4 fruit fly cellular contexts compared by ENCODE assay signal in the genomic region with DNA sequence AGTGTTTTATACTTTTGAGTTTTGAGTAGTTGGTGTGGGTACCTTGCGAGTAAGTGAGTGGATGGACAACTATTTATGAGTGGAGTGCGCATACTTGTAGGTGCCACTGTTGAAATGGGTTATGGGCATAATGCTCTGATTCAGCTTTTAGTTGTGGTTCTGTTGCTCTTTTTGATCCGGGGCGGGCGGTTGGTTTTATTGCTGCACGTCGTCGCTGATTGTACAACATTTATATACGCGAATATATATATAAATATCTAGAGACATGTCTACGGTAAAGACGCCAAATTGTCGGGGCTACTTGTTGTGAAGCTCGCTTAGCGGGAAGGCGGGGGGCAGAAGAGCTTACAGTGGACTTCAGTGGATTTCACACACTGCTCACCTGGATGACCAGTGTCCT.
TF ChIP-seq lines count a peak whose summit lies in the region.

No protein-coding gene starts in this region.

- no peak for TF ChIP-seq CTCF in whole organism, embryonic (GFP tag; optimal IDR thresholded peaks at IDR 0.05; lab: Kevin White, UChicago)

TF ChIP-seq in whole organism, adult, 20 proteins besides CTCF, POLR2A, EP300 and RAD21:
- TF ChIP-seq CG11617 (GFP tag; optimal IDR thresholded peaks at IDR 0.05; lab: Kevin White, UChicago) (no peak), tj (GFP tag; optimal IDR thresholded peaks at IDR 0.05; lab: Kevin White, UChicago) (peak; percentile 58), bab1 (GFP tag; optimal IDR thresholded peaks at IDR 0.05; lab: Kevin White, UChicago) (no peak), pad (GFP tag; optimal IDR thresholded peaks at IDR 0.05; lab: Kevin White, UChicago) (no peak)
TF ChIP-seq in whole organism, adult: peak in this region for 1.

TF ChIP-seq in whole organism, embryonic, 481 proteins besides CTCF, POLR2A, EP300 and RAD21:
- TF ChIP-seq gsb (GFP tag; IDR thresholded peaks at IDR 0.05; lab: Robert Waterston, UW): 0 out of 2 replicates have a peak, but pooled peaks have one; percentile 26
- no peak for TF ChIP-seq tgo (GFP tag; IDR thresholded peaks at IDR 0.05; lab: Robert Waterston, UW)
- no peak for TF ChIP-seq unpg (GFP tag; optimal IDR thresholded peaks at IDR 0.05; lab: Kevin White, UChicago)
- 0 out of 2 replicates have a peak, but pooled peaks have one; percentile 13 for TF ChIP-seq seq (GFP tag; IDR thresholded peaks at IDR 0.05; lab: Robert Waterston, UW)
- TF ChIP-seq Asciz (GFP tag; optimal IDR thresholded peaks at IDR 0.05; lab: Kevin White, UChicago): no peak
- TF ChIP-seq sob (GFP tag; IDR thresholded peaks at IDR 0.05; lab: Robert Waterston, UW): no peak
- no peak for TF ChIP-seq fd3F (GFP tag; optimal IDR thresholded peaks at IDR 0.05; lab: Kevin White, UChicago)
- no peak for TF ChIP-seq CG17359 (tag; optimal IDR thresholded peaks at IDR 0.05; lab: Kevin White, UChicago)
- TF ChIP-seq zen2 (GFP tag; IDR thresholded peaks at IDR 0.05; lab: Robert Waterston, UW; ENCODE audit: partially characterized antibody): no peak
- peak; percentile 18 for TF ChIP-seq nom (GFP tag; optimal IDR thresholded peaks at IDR 0.05; lab: Kevin White, UChicago)
- TF ChIP-seq CG16863 (GFP tag; optimal IDR thresholded peaks at IDR 0.05; lab: Kevin White, UChicago): no peak
- TF ChIP-seq CG34422 (GFP tag; IDR thresholded peaks at IDR 0.05; lab: Robert Waterston, UW): no peak
- TF ChIP-seq Ets65A (GFP tag; lab: Kevin White, UChicago): peak; percentile 28
- no peak for TF ChIP-seq usp (GFP tag; optimal IDR thresholded peaks at IDR 0.05; lab: Kevin White, UChicago)
- peak; percentile 33 for TF ChIP-seq Med (GFP tag; lab: Kevin White, UChicago)
- no peak for TF ChIP-seq dysf (GFP tag; IDR thresholded peaks at IDR 0.05; lab: Robert Waterston, UW)
- TF ChIP-seq CG9437 (GFP tag; optimal IDR thresholded peaks at IDR 0.05; lab: Kevin White, UChicago): no peak
- peak; percentile 74 for TF ChIP-seq CG8388 (GFP tag; optimal IDR thresholded peaks at IDR 0.05; lab: Kevin White, UChicago)
- no peak for TF ChIP-seq Stat92E (GFP tag; optimal IDR thresholded peaks at IDR 0.05; lab: Kevin White, UChicago)
TF ChIP-seq in whole organism, embryonic: peak in this region for 6.

TF ChIP-seq in whole organism, prepupa, 60 proteins besides CTCF, POLR2A, EP300 and RAD21:
- no peak for TF ChIP-seq dac (GFP tag; optimal IDR thresholded peaks at IDR 0.05; lab: Kevin White, UChicago)
- peak in 1 of 2 experiments; percentile 32 for TF ChIP-seq ss (GFP tag; optimal IDR thresholded peaks at IDR 0.05; lab: Kevin White, UChicago)
- TF ChIP-seq CG6808 (GFP tag; optimal IDR thresholded peaks at IDR 0.05; lab: Kevin White, UChicago): peak; percentile 23
- no peak for TF ChIP-seq CG34406 (GFP tag; optimal IDR thresholded peaks at IDR 0.05; lab: Kevin White, UChicago)
- peak; percentile 66 for TF ChIP-seq Eip78C (GFP tag; lab: Kevin White, UChicago)

TF ChIP-seq in whole organism, pupa, 21 proteins besides CTCF, POLR2A, EP300 and RAD21:
- peak; percentile 11 for TF ChIP-seq CG15710 (tag; optimal IDR thresholded peaks at IDR 0.05; lab: Kevin White, UChicago)
- peak; percentile 2 for TF ChIP-seq CG8159 (tag; optimal IDR thresholded peaks at IDR 0.05; lab: Kevin White, UChicago)
- TF ChIP-seq Pif1A (GFP tag; optimal IDR thresholded peaks at IDR 0.05; lab: Kevin White, UChicago): no peak
- no peak for TF ChIP-seq fd96Ca (GFP tag; IDR thresholded peaks at IDR 0.05; lab: Robert Waterston, UW)
- peak; percentile 49 for TF ChIP-seq EcR (GFP tag; optimal IDR thresholded peaks at IDR 0.05; lab: Kevin White, UChicago)
- TF ChIP-seq CG32121 (GFP tag; IDR thresholded peaks at IDR 0.05; lab: Robert Waterston, UW): no peak
- no peak for TF ChIP-seq CG14655 (GFP tag; optimal IDR thresholded peaks at IDR 0.05; lab: Kevin White, UChicago)
